Worm (Caenorhabditis elegans) whole organism, L1 larva: Measurements from ENCODE around the gene B0250.18.

Experiments used
- nhr-11 ChIP-seq: fragments of 150-350 bp; optimal IDR thresholded peaks from 2 replicates; lab custom pipeline; 2014; ENCODE audit warnings: missing biosample characterization, missing genetic modification characterization
- nhr-77 ChIP-seq: fragments of 150-350 bp; optimal IDR thresholded peaks from 2 replicates; lab custom pipeline; 2014; ENCODE audit warnings: missing biosample characterization, missing genetic modification characterization

ce11 chrV:20453811-20454210 lies 6.9 kb downstream of the B0250.18 start, which contains the start of gene srd-70:
- TF ChIP-seq nhr-77 (no peak), nhr-11 (tag; lab: Kevin White, UChicago) (no peak)
